Worm (Caenorhabditis elegans): ENCODE results near the gene otpl-1.

The otpl-1 gene

ce11 chrIV:3531535-3531934 lies 37.2 kb upstream of the otpl-1 start:
- TF ChIP-seq T22C8.4 (GFP tag; IDR thresholded peaks at IDR 0.05) (peak; percentile 66; the same call in 1 of the 2 replicates), cog-1 (tag; optimal IDR thresholded peaks at IDR 0.05) (no peak)

ce11 chrIV:3532167-3532566 lies 36.6 kb upstream of the otpl-1 start, which contains the start of gene M57.1:
Gene M57.1, plus strand, starts transcription at chrIV:3532467.
- TF ChIP-seq ztf-29 (GFP tag; IDR thresholded peaks at IDR 0.05) (no peak), tab-1 (GFP tag; IDR thresholded peaks at IDR 0.05) (no peak), klf-2 (GFP tag; conservative IDR thresholded peaks at IDR 0.05) (no peak), cog-1 (tag; optimal IDR thresholded peaks at IDR 0.05) (no peak)

ce11 chrIV:3532989-3533388 lies 35.8 kb upstream of the otpl-1 start:
- TF ChIP-seq ztf-23 (GFP tag; IDR thresholded peaks at IDR 0.05) = no peak
- no peak for TF ChIP-seq tab-1 (GFP tag; IDR thresholded peaks at IDR 0.05)
- TF ChIP-seq med-1 (GFP tag; optimal IDR thresholded peaks at IDR 0.05; ENCODE audit: insufficient read depth) = no peak
- TF ChIP-seq ztf-29 (GFP tag; IDR thresholded peaks at IDR 0.05) = no peak
- TF ChIP-seq klf-2 (GFP tag; conservative IDR thresholded peaks at IDR 0.05) = no peak
- TF ChIP-seq ref-1 (GFP tag; conservative IDR thresholded peaks at IDR 0.05) = no peak
- TF ChIP-seq T22C8.4 (GFP tag; IDR thresholded peaks at IDR 0.05) = no peak
- TF ChIP-seq flt-1 (GFP tag; IDR thresholded peaks at IDR 0.05) = no peak
- TF ChIP-seq cog-1 (tag; optimal IDR thresholded peaks at IDR 0.05) = no peak

ce11 chrIV:3539253-3539652 lies 29.5 kb upstream of the otpl-1 start:
- TF ChIP-seq tab-1 (GFP tag; IDR thresholded peaks at IDR 0.05) (no peak), T22C8.4 (GFP tag; IDR thresholded peaks at IDR 0.05) (no peak), flt-1 (GFP tag; IDR thresholded peaks at IDR 0.05) (no peak), klf-2 (GFP tag; conservative IDR thresholded peaks at IDR 0.05) (no peak), ztf-29 (GFP tag; IDR thresholded peaks at IDR 0.05) (no peak), ztf-23 (GFP tag; IDR thresholded peaks at IDR 0.05) (no peak), cog-1 (tag; optimal IDR thresholded peaks at IDR 0.05) (no peak), med-1 (GFP tag; optimal IDR thresholded peaks at IDR 0.05; ENCODE audit: insufficient read depth) (no peak), ref-1 (GFP tag; conservative IDR thresholded peaks at IDR 0.05) (no peak)

- TF ChIP-seq med-1 (GFP tag; optimal IDR thresholded peaks at IDR 0.05; ENCODE audit: insufficient read depth) (no peak), ztf-29 (GFP tag; IDR thresholded peaks at IDR 0.05) (no peak), tab-1 (GFP tag; IDR thresholded peaks at IDR 0.05) (no peak), ref-1 (GFP tag; conservative IDR thresholded peaks at IDR 0.05) (no peak), klf-2 (GFP tag; conservative IDR thresholded peaks at IDR 0.05) (no peak), cog-1 (tag; optimal IDR thresholded peaks at IDR 0.05) (no peak), flt-1 (GFP tag; IDR thresholded peaks at IDR 0.05) (no peak), ztf-23 (GFP tag; IDR thresholded peaks at IDR 0.05) (no peak), T22C8.4 (GFP tag; IDR thresholded peaks at IDR 0.05) (no peak)
These were observed 28.9 kb upstream of the otpl-1 start, which contains the start of gene B0212.3 for ce11 chrIV:3539872-3540271. Gene B0212.3, plus strand, starts transcription at chrIV:3540172.

- TF ChIP-seq ztf-29 (GFP tag; IDR thresholded peaks at IDR 0.05) = no peak
- no peak for TF ChIP-seq med-1 (GFP tag; optimal IDR thresholded peaks at IDR 0.05; ENCODE audit: insufficient read depth)
- 0 out of 2 replicates have a peak, but pooled peaks have one; percentile 58 for TF ChIP-seq T22C8.4 (GFP tag; IDR thresholded peaks at IDR 0.05)
- no peak for TF ChIP-seq tab-1 (GFP tag; IDR thresholded peaks at IDR 0.05)
These were observed 23.7 kb upstream of the otpl-1 start for ce11 chrIV:3545060-3545459.

ce11 chrIV:3547500-3547899 lies 21.3 kb upstream of the otpl-1 start, which contains the start of gene nstp-6:
Gene nstp-6, minus strand, starts transcription at chrIV:3547600.
- TF ChIP-seq flt-1 (GFP tag; IDR thresholded peaks at IDR 0.05) = no peak
- no peak for TF ChIP-seq ztf-29 (GFP tag; IDR thresholded peaks at IDR 0.05)
- TF ChIP-seq ztf-23 (GFP tag; IDR thresholded peaks at IDR 0.05) = no peak
- no peak for TF ChIP-seq cog-1 (tag; optimal IDR thresholded peaks at IDR 0.05)
- TF ChIP-seq med-1 (GFP tag; optimal IDR thresholded peaks at IDR 0.05; ENCODE audit: insufficient read depth) = no peak
- no peak for TF ChIP-seq ref-1 (GFP tag; conservative IDR thresholded peaks at IDR 0.05)
- TF ChIP-seq klf-2 (GFP tag; conservative IDR thresholded peaks at IDR 0.05) = no peak
- no peak for TF ChIP-seq T22C8.4 (GFP tag; IDR thresholded peaks at IDR 0.05)
- TF ChIP-seq tab-1 (GFP tag; IDR thresholded peaks at IDR 0.05) = no peak

- TF ChIP-seq flt-1 (GFP tag; IDR thresholded peaks at IDR 0.05) (no peak), ztf-29 (GFP tag; IDR thresholded peaks at IDR 0.05) (no peak), ref-1 (GFP tag; conservative IDR thresholded peaks at IDR 0.05) (no peak), klf-2 (GFP tag; conservative IDR thresholded peaks at IDR 0.05) (no peak), tab-1 (GFP tag; IDR thresholded peaks at IDR 0.05) (no peak), T22C8.4 (GFP tag; IDR thresholded peaks at IDR 0.05) (no peak), ztf-23 (GFP tag; IDR thresholded peaks at IDR 0.05) (no peak), cog-1 (tag; optimal IDR thresholded peaks at IDR 0.05) (no peak), med-1 (GFP tag; optimal IDR thresholded peaks at IDR 0.05; ENCODE audit: insufficient read depth) (no peak)
These were observed 20.5 kb upstream of the otpl-1 start for ce11 chrIV:3548315-3548714.

ce11 chrIV:3551777-3552462 lies 16.9 kb upstream of the otpl-1 start:
- TF ChIP-seq ztf-23 (GFP tag; IDR thresholded peaks at IDR 0.05) = peak; percentile 61; the same call in 1 of the 2 replicates
- peak; percentile 85 for TF ChIP-seq tab-1 (GFP tag; IDR thresholded peaks at IDR 0.05)
- peak; percentile 65; the same call in 1 of the 2 replicates for TF ChIP-seq ref-1 (GFP tag; conservative IDR thresholded peaks at IDR 0.05)
- peak; percentile 26 for TF ChIP-seq cog-1 (tag; optimal IDR thresholded peaks at IDR 0.05)
- TF ChIP-seq med-1 (GFP tag; optimal IDR thresholded peaks at IDR 0.05; ENCODE audit: insufficient read depth) = no peak
- peak; percentile 27; the same call in 1 of the 2 replicates for TF ChIP-seq T22C8.4 (GFP tag; IDR thresholded peaks at IDR 0.05)
- peak; percentile 91 for TF ChIP-seq flt-1 (GFP tag; IDR thresholded peaks at IDR 0.05)
- 0 out of 2 replicates have a peak, but pooled peaks have one; percentile 26 for TF ChIP-seq klf-2 (GFP tag; conservative IDR thresholded peaks at IDR 0.05)
- TF ChIP-seq ztf-29 (GFP tag; IDR thresholded peaks at IDR 0.05) = peak; percentile 65; the same call in 1 of the 2 replicates

ce11 chrIV:3552933-3553332 lies 15.8 kb upstream of the otpl-1 start:
- no peak for TF ChIP-seq cog-1 (tag; optimal IDR thresholded peaks at IDR 0.05)
- TF ChIP-seq med-1 (GFP tag; optimal IDR thresholded peaks at IDR 0.05; ENCODE audit: insufficient read depth) = no peak
- TF ChIP-seq T22C8.4 (GFP tag; IDR thresholded peaks at IDR 0.05) = no peak
- no peak for TF ChIP-seq tab-1 (GFP tag; IDR thresholded peaks at IDR 0.05)
- no peak for TF ChIP-seq ztf-23 (GFP tag; IDR thresholded peaks at IDR 0.05)
- TF ChIP-seq ztf-29 (GFP tag; IDR thresholded peaks at IDR 0.05) = no peak
- no peak for TF ChIP-seq klf-2 (GFP tag; conservative IDR thresholded peaks at IDR 0.05)
- TF ChIP-seq ref-1 (GFP tag; conservative IDR thresholded peaks at IDR 0.05) = no peak
- TF ChIP-seq flt-1 (GFP tag; IDR thresholded peaks at IDR 0.05) = no peak
